Worm (Caenorhabditis elegans): Measurements from ENCODE around the gene C06B8.2.

ce11 chrV:15444615-15445014 is 33.9 kb downstream of the C06B8.2 start, which contains the start of gene T26H5.9:
- TF ChIP-seq elt-3 (tag; optimal IDR thresholded peaks at IDR 0.05) (no peak), snpc-4 (tag; optimal IDR thresholded peaks at IDR 0.05) (no peak), nhr-237 (tag; optimal IDR thresholded peaks at IDR 0.05) (no peak), lin-15B (tag; optimal IDR thresholded peaks at IDR 0.05) (no peak), efl-1 (optimal IDR thresholded peaks at IDR 0.05) (no peak), efl-1 (GFP tag; optimal IDR thresholded peaks at IDR 0.05 in 1 of 2) (no peak), nhr-12 (tag; optimal IDR thresholded peaks at IDR 0.05) (no peak), ztf-11 (tag; optimal IDR thresholded peaks at IDR 0.05) (no peak), lin-13 (GFP tag; optimal IDR thresholded peaks at IDR 0.05) (no peak)
